Worm (Caenorhabditis elegans) whole organism, early embryonic: Measurements from ENCODE around the gene rab-30.

Experiments used
- B0310.2 ChIP-seq: sonication (generic microtip); optimal IDR thresholded peaks from 2 replicates; lab custom pipeline; 2016; ENCODE audit warnings: mild to moderate bottlenecking, missing genetic modification characterization, missing compliant biosample characterization
- aly-1 ChIP-seq: sonication (generic microtip); optimal IDR thresholded peaks from 2 replicates; lab custom pipeline; 2016; ENCODE audit warnings: missing genetic modification characterization, missing compliant biosample characterization
- ama-1 ChIP-seq: fragments of 150-350 bp; optimal IDR thresholded peaks from 2 replicates; lab custom pipeline; 2014
- ceh-13 ChIP-seq: fragments of 200-800 bp; sonication (Bioruptor generic); optimal IDR thresholded peaks from 2 replicates; lab custom pipeline; 2018; ENCODE audit warnings: mild to moderate bottlenecking, missing genetic modification characterization, missing compliant biosample characterization
- ceh-36 ChIP-seq: sonication (generic microtip); optimal IDR thresholded peaks from 2 replicates; lab custom pipeline; 2016; ENCODE audit warnings: missing genetic modification characterization, inconsistent platforms, missing compliant biosample characterization
- ets-7 ChIP-seq: sonication (generic microtip); optimal IDR thresholded peaks from 2 replicates; lab custom pipeline; 2016; ENCODE audit warnings: missing genotype, missing genetic modification characterization, missing compliant biosample characterization
- flt-1 ChIP-seq: fragments of 200-800 bp; sonication (Bioruptor generic); IDR thresholded peaks from 2 replicates; pipeline ENCODE4 v1.3.6; 2022; ENCODE audit warnings: missing genetic modification characterization, missing compliant biosample characterization
- hmbx-1 ChIP-seq: sonication (generic microtip); optimal IDR thresholded peaks from 2 replicates; lab custom pipeline; 2016; ENCODE audit warnings: mild to moderate bottlenecking, missing genetic modification characterization, missing compliant biosample characterization
- hnd-1 ChIP-seq: sonication (generic microtip); optimal IDR thresholded peaks from 2 replicates; lab custom pipeline; 2016; ENCODE audit warnings: missing genetic modification characterization, missing compliant biosample characterization
- sea-1 ChIP-seq: fragments of 200-800 bp; sonication (Bioruptor generic); conservative IDR thresholded peaks from 2 replicates; pipeline ENCODE4 v1.3.6; 2022; ENCODE audit warnings: missing genetic modification characterization, missing compliant biosample characterization
- tbx-37 ChIP-seq: fragments of 200-800 bp; sonication (Bioruptor generic); conservative IDR thresholded peaks from 2 replicates; pipeline ENCODE4 v1.3.6; 2022; ENCODE audit warnings: missing genetic modification reagents, missing genetic modification characterization, missing compliant biosample characterization
- tra-4 ChIP-seq: sonication (generic microtip); optimal IDR thresholded peaks from 2 replicates; lab custom pipeline; 2017; ENCODE audit warnings: missing genetic modification characterization, missing compliant biosample characterization

DNA sequence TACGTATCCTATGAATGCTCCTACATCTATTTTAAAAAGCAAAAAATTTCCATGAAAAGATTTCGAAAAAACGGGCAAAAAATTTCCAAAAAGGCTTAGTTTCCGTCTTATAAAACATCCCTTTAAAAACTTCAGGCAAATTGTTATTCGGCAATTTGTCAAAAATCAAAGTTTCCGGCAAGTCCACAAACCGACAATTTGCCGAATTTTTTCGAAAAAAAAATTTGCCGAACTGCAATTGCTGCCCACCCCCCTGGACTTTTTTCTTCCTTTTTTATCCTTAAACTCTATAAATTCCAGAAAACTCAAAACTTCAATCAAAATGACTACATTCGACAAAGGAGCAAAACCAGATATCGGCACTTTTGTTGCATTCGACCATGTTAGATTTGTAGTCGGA is 25.2 kb upstream of the rab-30 start, which contains the start of gene hpd-1:
- TF ChIP-seq ama-1 (lab: Kevin White, UChicago): no peak
- no peak for TF ChIP-seq sea-1 (GFP tag; lab: Robert Waterston, UW)
- no peak for TF ChIP-seq flt-1
- no peak for TF ChIP-seq ets-7 (tag; lab: Kevin White, UChicago)
- TF ChIP-seq tbx-37 (GFP tag; lab: Robert Waterston, UW): no peak
- no peak for TF ChIP-seq aly-1 (tag; lab: Kevin White, UChicago)
- no peak for TF ChIP-seq tra-4 (tag; lab: Kevin White, UChicago)
- no peak for TF ChIP-seq B0310.2
- no peak for TF ChIP-seq ceh-13 (GFP tag; lab: Kevin White, UChicago)
- no peak for TF ChIP-seq ceh-36 (tag; lab: Kevin White, UChicago)
- no peak for TF ChIP-seq hmbx-1
- no peak for TF ChIP-seq hnd-1 (tag; lab: Kevin White, UChicago)
